Fruit fly (Drosophila melanogaster) S2 (cell line): ENCODE results near the gene CG15047.

ENCODE experiments used
- CG8478 ChIP-seq: fragments of >200 bp; optimal IDR thresholded peaks from 2 replicates; lab custom pipeline; 2018
- CTCF ChIP-seq, 2 experiments: fragments of >200 bp; optimal IDR thresholded peaks; 2 replicates each; lab custom pipeline; 2018

DNA sequence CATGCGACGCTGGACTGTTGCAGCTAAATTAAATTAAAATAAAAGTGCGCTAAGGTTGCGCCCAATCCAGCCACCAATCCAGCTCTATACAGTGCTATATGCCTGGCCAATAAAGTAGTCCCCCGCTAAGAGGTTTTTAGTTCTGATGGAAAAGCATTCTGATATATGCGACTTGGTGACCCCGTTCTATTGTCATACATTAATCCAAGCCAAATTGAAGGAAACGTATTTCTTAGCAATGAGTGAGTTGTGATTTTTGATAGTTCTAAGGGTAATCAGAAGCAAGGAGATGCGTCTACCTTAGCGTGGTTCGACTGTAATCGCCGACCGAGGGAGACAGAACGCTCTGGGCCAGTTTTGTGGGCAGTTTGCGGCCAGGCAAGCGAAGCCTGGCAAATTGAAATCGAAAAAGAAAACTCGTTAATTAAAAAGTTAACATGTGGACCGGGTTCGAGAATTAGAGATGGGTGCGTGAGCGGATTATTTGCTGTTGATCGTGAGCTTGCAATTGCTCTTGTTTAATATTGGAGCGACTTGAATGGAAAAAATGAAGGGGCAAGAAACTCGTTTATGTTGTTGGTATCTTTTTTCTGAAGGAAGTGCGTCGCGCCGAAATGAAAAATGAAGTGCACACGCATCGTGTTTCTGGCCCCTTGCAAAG is 9.9 kb downstream of the CG15047 start:
- TF ChIP-seq CG8478 (lab: Kevin White, UChicago) (no peak), CTCF (optimal IDR thresholded peaks at IDR 0.05; lab: Kevin White, UChicago) (no peak)
